Comparison of ENCODE assay signal across 1 fruit fly cellular context in genomic region chr3R:26539140-26539539, dm6.
TF ChIP-seq lines count a peak whose summit lies in the region.

No protein-coding gene starts in this region.

TF ChIP-seq in whole organism, embryonic, 481 proteins besides CTCF, POLR2A, EP300 and RAD21 (continued from another document):
- peak; percentile 26 for TF ChIP-seq Sry-β (GFP tag; optimal IDR thresholded peaks at IDR 0.05; lab: Kevin White, UChicago)
- TF ChIP-seq Awh (GFP tag; IDR thresholded peaks at IDR 0.05; lab: Robert Waterston, UW): peak; percentile 56; the same call in 1 of the 2 replicates
- no peak for TF ChIP-seq E2f1 (GFP tag; IDR thresholded peaks at IDR 0.05; lab: Robert Waterston, UW)
- TF ChIP-seq CG15073 (GFP tag; optimal IDR thresholded peaks at IDR 0.05; lab: Kevin White, UChicago): no peak
- no peak for TF ChIP-seq CG11247 (GFP tag; IDR thresholded peaks at IDR 0.05; lab: Robert Waterston, UW)
- no peak for TF ChIP-seq CG5953 (GFP tag; IDR thresholded peaks at IDR 0.05; lab: Robert Waterston, UW)
- TF ChIP-seq Oaz (GFP tag; IDR thresholded peaks at IDR 0.05; lab: Robert Waterston, UW): no peak
- TF ChIP-seq Mad (GFP tag; optimal IDR thresholded peaks at IDR 0.05; lab: Kevin White, UChicago): no peak
- no peak for TF ChIP-seq CG17802 (tag; optimal IDR thresholded peaks at IDR 0.05; lab: Kevin White, UChicago)
- no peak for TF ChIP-seq trh (GFP tag; optimal IDR thresholded peaks at IDR 0.05; lab: Kevin White, UChicago)
- TF ChIP-seq Elba2 (GFP tag; optimal IDR thresholded peaks at IDR 0.05; lab: Kevin White, UChicago): no peak
- peak; percentile 75 for TF ChIP-seq fd102C (GFP tag; optimal IDR thresholded peaks at IDR 0.05; lab: Kevin White, UChicago)
- TF ChIP-seq ind (GFP tag; optimal IDR thresholded peaks at IDR 0.05; lab: Kevin White, UChicago): no peak
- TF ChIP-seq CG17829 (tag; optimal IDR thresholded peaks at IDR 0.05; lab: Kevin White, UChicago): no peak
- TF ChIP-seq vfl (GFP tag; optimal IDR thresholded peaks at IDR 0.05; lab: Kevin White, UChicago): no peak
- TF ChIP-seq phol (tag; optimal IDR thresholded peaks at IDR 0.05; lab: Kevin White, UChicago): no peak
- TF ChIP-seq gfzf (GFP tag; optimal IDR thresholded peaks at IDR 0.05; lab: Kevin White, UChicago): no peak
- TF ChIP-seq z (GFP tag; IDR thresholded peaks at IDR 0.05; lab: Robert Waterston, UW): no peak
- TF ChIP-seq sr (GFP tag; IDR thresholded peaks at IDR 0.05; lab: Robert Waterston, UW): peak; percentile 27; the same call in 1 of the 3 replicates
- no peak for TF ChIP-seq HLH3B (GFP tag; IDR thresholded peaks at IDR 0.05; lab: Robert Waterston, UW)
- TF ChIP-seq chif (GFP tag; optimal IDR thresholded peaks at IDR 0.05; lab: Kevin White, UChicago): peak in 1 of 2 experiments; percentile 11
- no peak for TF ChIP-seq lilli (GFP tag; optimal IDR thresholded peaks at IDR 0.05; lab: Kevin White, UChicago)
- no peak for TF ChIP-seq ken (GFP tag; IDR thresholded peaks at IDR 0.05; lab: Robert Waterston, UW)
- TF ChIP-seq CG9215 (GFP tag; IDR thresholded peaks at IDR 0.05; lab: Robert Waterston, UW): no peak
- 0 out of 2 replicates have a peak, but pooled peaks have one; percentile 36 for TF ChIP-seq chm (GFP tag; IDR thresholded peaks at IDR 0.05; lab: Robert Waterston, UW)
- TF ChIP-seq CG8924 (tag; optimal IDR thresholded peaks at IDR 0.05; lab: Kevin White, UChicago): no peak
- no peak for TF ChIP-seq CG17612 (GFP tag; IDR thresholded peaks at IDR 0.05; lab: Robert Waterston, UW)
- TF ChIP-seq CG9437 (GFP tag; optimal IDR thresholded peaks at IDR 0.05; lab: Kevin White, UChicago): no peak
- TF ChIP-seq Ets65A (GFP tag; lab: Kevin White, UChicago): no peak
- no peak for TF ChIP-seq nmo (GFP tag; optimal IDR thresholded peaks at IDR 0.05; lab: Kevin White, UChicago)
- TF ChIP-seq CG12071 (GFP tag; optimal IDR thresholded peaks at IDR 0.05; lab: Kevin White, UChicago): peak; percentile 9
- TF ChIP-seq CG8290 (GFP tag; optimal IDR thresholded peaks at IDR 0.05; lab: Kevin White, UChicago): no peak
- no peak for TF ChIP-seq CG8290 (tag; optimal IDR thresholded peaks at IDR 0.05; lab: Kevin White, UChicago)
- TF ChIP-seq Camta (GFP tag; optimal IDR thresholded peaks at IDR 0.05; lab: Kevin White, UChicago): no peak
- TF ChIP-seq Dll (GFP tag; IDR thresholded peaks at IDR 0.05; lab: Robert Waterston, UW; ENCODE audit: partially characterized antibody): no peak
- peak; percentile 7 for TF ChIP-seq HHEX (GFP tag; optimal IDR thresholded peaks at IDR 0.05; lab: Kevin White, UChicago)
- no peak for TF ChIP-seq CG7357 (GFP tag; IDR thresholded peaks at IDR 0.05; lab: Robert Waterston, UW)
- no peak for TF ChIP-seq insv (GFP tag; optimal IDR thresholded peaks at IDR 0.05; lab: Kevin White, UChicago)
- no peak for TF ChIP-seq hkb (optimal IDR thresholded peaks at IDR 0.05; lab: Kevin White, UChicago)
- TF ChIP-seq hkb (GFP tag; IDR thresholded peaks at IDR 0.05; lab: Robert Waterston, UW): 0 out of 2 replicates have a peak, but pooled peaks have one; percentile 16
- TF ChIP-seq CG3163 (GFP tag; optimal IDR thresholded peaks at IDR 0.05; lab: Kevin White, UChicago): no peak
- TF ChIP-seq CG4730 (GFP tag; IDR thresholded peaks at IDR 0.05; lab: Robert Waterston, UW): no peak
- no peak for TF ChIP-seq mirr (GFP tag; optimal IDR thresholded peaks at IDR 0.05; lab: Kevin White, UChicago)
- no peak for TF ChIP-seq CG6765 (GFP tag; optimal IDR thresholded peaks at IDR 0.05; lab: Kevin White, UChicago)
- no peak for TF ChIP-seq CG2199 (GFP tag; IDR thresholded peaks at IDR 0.05; lab: Robert Waterston, UW)
- no peak for TF ChIP-seq CG13296 (GFP tag; optimal IDR thresholded peaks at IDR 0.05; lab: Kevin White, UChicago)
- TF ChIP-seq trem (tag; optimal IDR thresholded peaks at IDR 0.05; lab: Kevin White, UChicago): peak; percentile 26
- TF ChIP-seq HLH54F (GFP tag; optimal IDR thresholded peaks at IDR 0.05; lab: Kevin White, UChicago): no peak
- no peak for TF ChIP-seq CG15269 (tag; optimal IDR thresholded peaks at IDR 0.05; lab: Kevin White, UChicago)
- TF ChIP-seq CG12942 (GFP tag; optimal IDR thresholded peaks at IDR 0.05; lab: Kevin White, UChicago): no peak
- TF ChIP-seq abd-A (tag; optimal IDR thresholded peaks at IDR 0.05; lab: Kevin White, UChicago): no peak
- no peak for TF ChIP-seq CG14860 (GFP tag; IDR thresholded peaks at IDR 0.05; lab: Robert Waterston, UW; ENCODE audit: partially characterized antibody)
- no peak for TF ChIP-seq ab (GFP tag; optimal IDR thresholded peaks at IDR 0.05; lab: Kevin White, UChicago)
- peak; percentile 41 for TF ChIP-seq CG1233 (GFP tag; optimal IDR thresholded peaks at IDR 0.05; lab: Kevin White, UChicago)
- no peak for TF ChIP-seq Gug (GFP tag; IDR thresholded peaks at IDR 0.05; lab: Robert Waterston, UW)
- TF ChIP-seq kah (GFP tag; optimal IDR thresholded peaks at IDR 0.05; lab: Kevin White, UChicago): no peak
- TF ChIP-seq ap (GFP tag; IDR thresholded peaks at IDR 0.05; lab: Robert Waterston, UW): no peak
- TF ChIP-seq CG3847 (GFP tag; IDR thresholded peaks at IDR 0.05; lab: Robert Waterston, UW): no peak
- TF ChIP-seq D19A (tag; optimal IDR thresholded peaks at IDR 0.05; lab: Kevin White, UChicago): no peak
- no peak for TF ChIP-seq schlank (tag; optimal IDR thresholded peaks at IDR 0.05; lab: Kevin White, UChicago)
- no peak for TF ChIP-seq crp (GFP tag; optimal IDR thresholded peaks at IDR 0.05; lab: Kevin White, UChicago)
- TF ChIP-seq tll (GFP tag; optimal IDR thresholded peaks at IDR 0.05; lab: Kevin White, UChicago): peak in 1 of 2 experiments; percentile 26
- no peak for TF ChIP-seq GATAe (GFP tag; conservative IDR thresholded peaks at IDR 0.05; lab: Robert Waterston, UW)
- TF ChIP-seq croc (GFP tag; conservative IDR thresholded peaks at IDR 0.05; lab: Robert Waterston, UW): no peak
- TF ChIP-seq Sry-δ (GFP tag; optimal IDR thresholded peaks at IDR 0.05; lab: Kevin White, UChicago): no peak
- no peak for TF ChIP-seq Ptx1 (GFP tag; IDR thresholded peaks at IDR 0.05; lab: Robert Waterston, UW)
- TF ChIP-seq tx (GFP tag; optimal IDR thresholded peaks at IDR 0.05; lab: Kevin White, UChicago): no peak
- no peak for TF ChIP-seq Adf1 (GFP tag; IDR thresholded peaks at IDR 0.05; lab: Robert Waterston, UW)
- TF ChIP-seq ATbp (GFP tag; optimal IDR thresholded peaks at IDR 0.05; lab: Kevin White, UChicago): peak; percentile 64
- no peak for TF ChIP-seq Hsf (GFP tag; optimal IDR thresholded peaks at IDR 0.05; lab: Kevin White, UChicago)
- TF ChIP-seq da (GFP tag; optimal IDR thresholded peaks at IDR 0.05; lab: Kevin White, UChicago): no peak
- peak; percentile 31 for TF ChIP-seq CG33213 (GFP tag; optimal IDR thresholded peaks at IDR 0.05; lab: Kevin White, UChicago)
- peak; percentile 22 for TF ChIP-seq ac (GFP tag; optimal IDR thresholded peaks at IDR 0.05; lab: Kevin White, UChicago)
- peak; percentile 29; the same call in 1 of the 3 replicates for TF ChIP-seq otp (GFP tag; IDR thresholded peaks at IDR 0.05; lab: Robert Waterston, UW)
- 0 out of 3 replicates have a peak, but pooled peaks have one; percentile 24 for TF ChIP-seq ci (GFP tag; IDR thresholded peaks at IDR 0.05; lab: Robert Waterston, UW)
- TF ChIP-seq mld (GFP tag; IDR thresholded peaks at IDR 0.05; lab: Robert Waterston, UW; ENCODE audit: partially characterized antibody): no peak
- no peak for TF ChIP-seq psq (GFP tag; optimal IDR thresholded peaks at IDR 0.05; lab: Kevin White, UChicago)
- TF ChIP-seq kni (GFP tag; optimal IDR thresholded peaks at IDR 0.05; lab: Kevin White, UChicago): peak; percentile 24
- no peak for TF ChIP-seq cato (GFP tag; optimal IDR thresholded peaks at IDR 0.05; lab: Kevin White, UChicago; ENCODE audit: borderline replicate concordance)
- no peak for TF ChIP-seq Nf-YC (tag; optimal IDR thresholded peaks at IDR 0.05; lab: Kevin White, UChicago)
- peak; percentile 17 for TF ChIP-seq CG2202 (tag; optimal IDR thresholded peaks at IDR 0.05; lab: Kevin White, UChicago)
- TF ChIP-seq CG3995 (GFP tag; optimal IDR thresholded peaks at IDR 0.05; lab: Kevin White, UChicago): no peak
- no peak for TF ChIP-seq Drgx (GFP tag; IDR thresholded peaks at IDR 0.05; lab: Robert Waterston, UW)
- TF ChIP-seq Atf6 (GFP tag; IDR thresholded peaks at IDR 0.05; lab: Robert Waterston, UW): no peak
- TF ChIP-seq Bdp1 (GFP tag; optimal IDR thresholded peaks at IDR 0.05; lab: Kevin White, UChicago): no peak
- TF ChIP-seq CG6683 (GFP tag; optimal IDR thresholded peaks at IDR 0.05; lab: Kevin White, UChicago): no peak
- peak; percentile 54 for TF ChIP-seq fd64A (GFP tag; optimal IDR thresholded peaks at IDR 0.05; lab: Kevin White, UChicago)
- TF ChIP-seq esg (GFP tag; conservative IDR thresholded peaks at IDR 0.05; lab: Robert Waterston, UW): no peak
- TF ChIP-seq slbo (GFP tag; IDR thresholded peaks at IDR 0.05; lab: Robert Waterston, UW): no peak
- no peak for TF ChIP-seq CG14441 (GFP tag; IDR thresholded peaks at IDR 0.05; lab: Robert Waterston, UW)
- peak; percentile 81 for TF ChIP-seq sens (GFP tag; lab: Kevin White, UChicago)
- no peak for TF ChIP-seq CG30403 (GFP tag; optimal IDR thresholded peaks at IDR 0.05; lab: Kevin White, UChicago)
- peak; percentile 31 for TF ChIP-seq CG3407 (GFP tag; optimal IDR thresholded peaks at IDR 0.05; lab: Kevin White, UChicago)
- no peak for TF ChIP-seq sens-2 (GFP tag; IDR thresholded peaks at IDR 0.05; lab: Robert Waterston, UW)
- TF ChIP-seq CG10543 (GFP tag; optimal IDR thresholded peaks at IDR 0.05; lab: Kevin White, UChicago): no peak
- TF ChIP-seq CG31441 (GFP tag; IDR thresholded peaks at IDR 0.05; lab: Robert Waterston, UW): no peak
